Worm (Caenorhabditis elegans): ENCODE results near the gene K07G6.1.

- no peak for TF ChIP-seq pqm-1 (tag; optimal IDR thresholded peaks at IDR 0.05)
- TF ChIP-seq ZK546.5 (tag; optimal IDR thresholded peaks at IDR 0.05): no peak
- no peak for TF ChIP-seq eor-1 (tag; optimal IDR thresholded peaks at IDR 0.05)
- TF ChIP-seq nhr-11 (tag; optimal IDR thresholded peaks at IDR 0.05): no peak
- no peak for TF ChIP-seq ztf-11 (tag; optimal IDR thresholded peaks at IDR 0.05)
- TF ChIP-seq daf-12 (tag; optimal IDR thresholded peaks at IDR 0.05): no peak
- no peak for TF ChIP-seq elt-1 (tag; optimal IDR thresholded peaks at IDR 0.05)
These were observed 38.0 kb upstream of the K07G6.1 start, which contains the start of gene fbxb-47 for ce11 chrII:1703363-1703762.
